Worm (Caenorhabditis elegans): Measurements from ENCODE around the gene nhr-184.

ce11 chrV:2225130-2225529 lies 10.9 kb upstream of the nhr-184 start, which contains the start of gene nhr-103:
- TF ChIP-seq W03F9.2 (tag; optimal IDR thresholded peaks at IDR 0.05) (no peak), him-1 (tag; optimal IDR thresholded peaks at IDR 0.05) (no peak), dao-5 (tag; optimal IDR thresholded peaks at IDR 0.05) (no peak)
